Worm (Caenorhabditis elegans) whole organism, L3 larva: Measurements from ENCODE around the gene Y82E9BR.18.

ENCODE experiments used
- ZK546.5 ChIP-seq: sonication (generic microtip); optimal IDR thresholded peaks from 2 replicates; lab custom pipeline; 2017; ENCODE audit warnings: missing biosample characterization, missing genetic modification characterization
- aly-2 ChIP-seq: fragments of 150-350 bp; optimal IDR thresholded peaks from 2 replicates; lab custom pipeline; 2014; ENCODE audit warnings: missing biosample characterization, missing genetic modification characterization
- ama-1 ChIP-seq: fragments of 150-350 bp; optimal IDR thresholded peaks from 2 replicates; lab custom pipeline; 2018
- ceh-28 ChIP-seq: fragments of 150-350 bp; optimal IDR thresholded peaks from 2 replicates; lab custom pipeline; 2014; ENCODE audit warnings: missing biosample characterization, missing genetic modification reagents, missing genetic modification characterization
- ceh-82 ChIP-seq: fragments of 150-350 bp; optimal IDR thresholded peaks from 2 replicates; lab custom pipeline; 2014; ENCODE audit warnings: missing biosample characterization, missing genetic modification characterization
- ceh-9 ChIP-seq: sonication (generic microtip); optimal IDR thresholded peaks from 2 replicates; lab custom pipeline; 2018; ENCODE audit warnings: missing biosample characterization, missing genetic modification characterization
- daf-12 ChIP-seq: fragments of 150-350 bp; optimal IDR thresholded peaks from 2 replicates; lab custom pipeline; 2014; ENCODE audit warnings: missing biosample characterization, missing genetic modification reagents, missing genetic modification characterization
- egl-27 ChIP-seq: sonication (generic microtip); optimal IDR thresholded peaks from 4 replicates; lab custom pipeline; 2017; ENCODE audit warnings: missing biosample characterization, missing genetic modification reagents, missing genetic modification characterization
- egl-5 ChIP-seq: fragments of 150-350 bp; optimal IDR thresholded peaks from 2 replicates; lab custom pipeline; 2017; ENCODE audit warnings: missing biosample characterization, missing genetic modification reagents, missing genetic modification characterization, inconsistent platforms
- elt-2 ChIP-seq: sonication (generic microtip); optimal IDR thresholded peaks from 2 replicates; lab custom pipeline; 2016; ENCODE audit warnings: missing genetic modification reagents, mild to moderate bottlenecking, missing genetic modification characterization, missing compliant biosample characterization
- elt-3 ChIP-seq, 3 experiments: fragments of 150-350 bp in 1 of 3; sonication (generic microtip) in 2 of 3; optimal IDR thresholded peaks; 2 replicates in 2 of 3; 4 replicates in 1 of 3; lab custom pipeline; 2014 to 2017; ENCODE audit warnings: missing biosample characterization in 3 of 3, missing genetic modification characterization in 3 of 3
- eor-1 ChIP-seq, 2 experiments: fragments of 150-350 bp; optimal IDR thresholded peaks; 2 replicates each; lab custom pipeline; 2014 to 2018; ENCODE audit warnings: missing biosample characterization in 2 of 2, missing genetic modification characterization in 2 of 2
- fos-1 ChIP-seq: fragments of 150-350 bp; optimal IDR thresholded peaks from 2 replicates; lab custom pipeline; 2014; ENCODE audit warnings: missing biosample characterization, missing genetic modification characterization
- hmg-11 ChIP-seq: sonication (generic microtip); optimal IDR thresholded peaks from 2 replicates; lab custom pipeline; 2016; ENCODE audit warnings: missing genetic modification characterization, missing compliant biosample characterization
- lin-15B ChIP-seq: fragments of 150-350 bp; optimal IDR thresholded peaks from 2 replicates; lab custom pipeline; 2014; ENCODE audit warnings: missing biosample characterization, missing genetic modification characterization
- lin-39 ChIP-seq: fragments of 150-350 bp; optimal IDR thresholded peaks from 2 replicates; lab custom pipeline; 2018; ENCODE audit warnings: missing biosample characterization, missing genetic modification reagents, missing genetic modification characterization
- lsy-12 ChIP-seq: sonication (generic microtip); optimal IDR thresholded peaks from 2 replicates; lab custom pipeline; 2016; ENCODE audit warnings: mild to moderate bottlenecking, missing genetic modification characterization, missing compliant biosample characterization
- mdl-1 ChIP-seq: fragments of 150-350 bp; optimal IDR thresholded peaks from 2 replicates; lab custom pipeline; 2014; ENCODE audit warnings: missing biosample characterization, missing genetic modification characterization
- mml-1 ChIP-seq: fragments of 150-350 bp; sonication (generic microtip); optimal IDR thresholded peaks from 3 replicates; lab custom pipeline; 2014; ENCODE audit warnings: missing biosample characterization, missing genetic modification characterization
- nfya-1 ChIP-seq: sonication (generic microtip); optimal IDR thresholded peaks from 2 replicates; lab custom pipeline; 2017; ENCODE audit warnings: missing genetic modification characterization, mild to moderate bottlenecking, missing compliant biosample characterization, antibody characterized with exemption, moderate library complexity; ENCODE audit not compliant: insufficient read depth
- nhr-12 ChIP-seq: fragments of 150-350 bp; optimal IDR thresholded peaks from 2 replicates; lab custom pipeline; 2014; ENCODE audit warnings: missing biosample characterization, missing genetic modification characterization
- nhr-23 ChIP-seq: fragments of 150-350 bp; optimal IDR thresholded peaks from 2 replicates; lab custom pipeline; 2014; ENCODE audit warnings: missing biosample characterization, missing genetic modification reagents, missing genetic modification characterization
- nhr-25 ChIP-seq: sonication (generic microtip); optimal IDR thresholded peaks from 2 replicates; lab custom pipeline; 2017; ENCODE audit warnings: missing biosample characterization, missing genetic modification characterization
- nhr-28 ChIP-seq: fragments of 150-350 bp; optimal IDR thresholded peaks from 2 replicates; lab custom pipeline; 2014; ENCODE audit warnings: missing biosample characterization, missing genetic modification characterization
- nhr-43 ChIP-seq: sonication (generic microtip); optimal IDR thresholded peaks from 2 replicates; lab custom pipeline; 2016; ENCODE audit warnings: mild to moderate bottlenecking, missing genetic modification characterization, missing compliant biosample characterization; ENCODE audit not compliant: poor library complexity, severe bottlenecking
- nhr-67 ChIP-seq: fragments of 150-350 bp; optimal IDR thresholded peaks from 2 replicates; lab custom pipeline; 2014; ENCODE audit warnings: missing biosample characterization, missing genetic modification characterization
- pha-4 ChIP-seq: fragments of 150-350 bp; optimal IDR thresholded peaks from 2 replicates; lab custom pipeline; 2014; ENCODE audit warnings: missing biosample characterization, missing genetic modification reagents, missing genetic modification characterization
- pqm-1 ChIP-seq: fragments of 150-350 bp; optimal IDR thresholded peaks from 2 replicates; lab custom pipeline; 2017; ENCODE audit warnings: missing biosample characterization, missing genetic modification characterization, inconsistent platforms
- snpc-4 ChIP-seq: fragments of 150-350 bp; optimal IDR thresholded peaks from 2 replicates; lab custom pipeline; 2014; ENCODE audit warnings: missing biosample characterization, missing genetic modification characterization
- tbx-2 ChIP-seq: sonication (generic microtip); optimal IDR thresholded peaks from 2 replicates; lab custom pipeline; 2016; ENCODE audit warnings: mild to moderate bottlenecking, missing genetic modification characterization, missing compliant biosample characterization
- unc-39 ChIP-seq: sonication (generic microtip); optimal IDR thresholded peaks from 4 replicates; lab custom pipeline; 2017; ENCODE audit warnings: missing biosample characterization, missing genetic modification characterization
- unc-62 ChIP-seq: fragments of 150-350 bp; sonication (generic microtip); optimal IDR thresholded peaks from 4 replicates; lab custom pipeline; 2014; ENCODE audit warnings: missing biosample characterization, missing genetic modification reagents, missing genetic modification characterization

Y82E9BR.18 gene

ce11 chrIII:1483407-1483806, at the start of gene Y82E9BR.18:
TSS of gene Y82E9BR.18 (minus strand) at chrIII:1483507.
- no peak for TF ChIP-seq nhr-28
- TF ChIP-seq unc-39 (tag; lab: Kevin White, UChicago), result no peak
- TF ChIP-seq egl-27, result no peak
- TF ChIP-seq mml-1 (tag; lab: Kevin White, UChicago), result no peak
- TF ChIP-seq snpc-4 (tag; lab: Kevin White, UChicago), result no peak
- TF ChIP-seq ceh-82 (tag; lab: Kevin White, UChicago), result no peak
- no peak for TF ChIP-seq nhr-25 (tag; lab: Kevin White, UChicago)
- no peak for TF ChIP-seq pqm-1 (tag; lab: Kevin White, UChicago)

ce11 chrIII:1532777-1533473, 49.6 kb upstream of the Y82E9BR.18 start, which contains the start of gene snf-6:
TSS of gene snf-6 (minus strand) at chrIII:1532827.
- TF ChIP-seq egl-5 (tag; lab: Kevin White, UChicago), result no peak
- TF ChIP-seq pha-4 (tag; lab: Kevin White, UChicago), result peak; percentile 33
- peak; percentile 59 for TF ChIP-seq nhr-23 (tag; lab: Kevin White, UChicago)
- TF ChIP-seq nhr-43 (tag; lab: Kevin White, UChicago), result peak; percentile 20
- peak; percentile 37 for TF ChIP-seq nfya-1 (tag; lab: Kevin White, UChicago)
- peak; percentile 82 for TF ChIP-seq lin-15B (tag; lab: Kevin White, UChicago)
- TF ChIP-seq fos-1 (tag; lab: Kevin White, UChicago), result no peak

- no peak for TF ChIP-seq lin-39 (tag; lab: Kevin White, UChicago)
- no peak for TF ChIP-seq nhr-12
- no peak for TF ChIP-seq nhr-67 (tag; lab: Kevin White, UChicago)
- TF ChIP-seq lin-15B (tag; lab: Kevin White, UChicago), result no peak
- TF ChIP-seq nhr-28, result no peak
- no peak for TF ChIP-seq aly-2 (tag; lab: Kevin White, UChicago)
- TF ChIP-seq egl-5 (tag; lab: Kevin White, UChicago), result no peak
- no peak for TF ChIP-seq mdl-1
- TF ChIP-seq daf-12 (tag; lab: Kevin White, UChicago), result no peak
- TF ChIP-seq nhr-43 (tag; lab: Kevin White, UChicago), result no peak
- no peak for TF ChIP-seq mml-1 (tag; lab: Kevin White, UChicago)
Observed at ce11 chrIII:1528423-1528822, 45.1 kb upstream of the Y82E9BR.18 start.

- TF ChIP-seq elt-2 (peak; percentile 2), mml-1 (tag; lab: Kevin White, UChicago) (no peak)
- TF ChIP-seq, all 47 proteins: peak for 1
Observed at ce11 chrIII:1519906-1520305, 36.6 kb upstream of the Y82E9BR.18 start.

- TF ChIP-seq pha-4 (tag; lab: Kevin White, UChicago), result no peak
- TF ChIP-seq nhr-12, result no peak
- no peak for TF ChIP-seq hmg-11 (tag; lab: Kevin White, UChicago)
- TF ChIP-seq tbx-2 (tag; lab: Kevin White, UChicago), result no peak
- TF ChIP-seq pqm-1 (tag; lab: Kevin White, UChicago), result no peak
- TF ChIP-seq ZK546.5 (tag; lab: Kevin White, UChicago), result no peak
- no peak for TF ChIP-seq elt-3 (tag; optimal IDR thresholded peaks at IDR 0.05; lab: Kevin White, UChicago)
- TF ChIP-seq ceh-28 (tag; lab: Kevin White, UChicago), result no peak
- no peak for TF ChIP-seq eor-1 (tag; optimal IDR thresholded peaks at IDR 0.05; lab: Kevin White, UChicago)
- no peak for TF ChIP-seq unc-62 (GFP tag; lab: Kevin White, UChicago)
- no peak for TF ChIP-seq ama-1 (lab: Kevin White, UChicago)
- TF ChIP-seq ceh-9 (tag; lab: Kevin White, UChicago), result no peak
- no peak for TF ChIP-seq unc-39 (tag; lab: Kevin White, UChicago)
- TF ChIP-seq nfya-1 (tag; lab: Kevin White, UChicago), result no peak
- TF ChIP-seq lsy-12 (tag; lab: Kevin White, UChicago), result no peak
- TF ChIP-seq egl-27, result no peak
Observed at ce11 chrIII:1517893-1518292, 34.6 kb upstream of the Y82E9BR.18 start, which contains the start of gene tmem-120. TSS of gene tmem-120 (minus strand) at chrIII:1517993.
